Worm (Caenorhabditis elegans) whole organism, L4/young adult: ENCODE results near the gene R03G8.3.
A peak's percentile ranks its signal among the peaks of the same experiment; 100 is the strongest.

Experiments used
- W03F9.2 ChIP-seq: fragments of 150-350 bp; optimal IDR thresholded peaks from 2 replicates; lab custom pipeline; 2014; ENCODE audit warnings: missing biosample characterization, missing genetic modification characterization
- dao-5 ChIP-seq: sonication (generic microtip); optimal IDR thresholded peaks from 2 replicates; lab custom pipeline; 2016; ENCODE audit warnings: missing genotype, missing genetic modification characterization, moderate library complexity, missing compliant biosample characterization
- him-1 ChIP-seq: sonication (generic microtip); optimal IDR thresholded peaks from 2 replicates; lab custom pipeline; 2016; ENCODE audit warnings: missing genotype, missing genetic modification reagents, missing genetic modification characterization, missing compliant biosample characterization

The R03G8.3 gene

ce11 chrX:13088539-13088938, 2.2 kb upstream of the R03G8.3 start:
- no peak for TF ChIP-seq dao-5 (tag; lab: Kevin White, UChicago)

- TF ChIP-seq dao-5 (tag; lab: Kevin White, UChicago) (no peak), him-1 (no peak), W03F9.2 (tag; lab: Kevin White, UChicago) (no peak)
Measured at ce11 chrX:13091199-13091598, 434 bp downstream of the R03G8.3 start.

- TF ChIP-seq dao-5 (tag; lab: Kevin White, UChicago) = no peak
Measured at ce11 chrX:13100410-13100809, 9.6 kb downstream of the R03G8.3 start, which contains the start of gene R03G8.6. TSS of gene R03G8.6 (minus strand) at chrX:13100510.

ce11 chrX:13102838-13103237, 12.1 kb downstream of the R03G8.3 start:
- TF ChIP-seq him-1 = no peak
- no peak for TF ChIP-seq dao-5 (tag; lab: Kevin White, UChicago)
- TF ChIP-seq W03F9.2 (tag; lab: Kevin White, UChicago) = no peak

- TF ChIP-seq him-1 (no peak), W03F9.2 (tag; lab: Kevin White, UChicago) (no peak), dao-5 (tag; lab: Kevin White, UChicago) (no peak)
Measured at ce11 chrX:13104966-13105365, 14.2 kb downstream of the R03G8.3 start, which contains the start of gene F17H10.1. TSS of gene F17H10.1 (plus strand) at chrX:13105241.

- no peak for TF ChIP-seq W03F9.2 (tag; lab: Kevin White, UChicago)
- TF ChIP-seq him-1 = no peak
- no peak for TF ChIP-seq dao-5 (tag; lab: Kevin White, UChicago)
Measured at ce11 chrX:13106177-13106761, 15.5 kb downstream of the R03G8.3 start.

ce11 chrX:13108664-13109063, 17.9 kb downstream of the R03G8.3 start:
- TF ChIP-seq him-1 (no peak), W03F9.2 (tag; lab: Kevin White, UChicago) (no peak), dao-5 (tag; lab: Kevin White, UChicago) (no peak)

ce11 chrX:13110004-13110403, 19.2 kb downstream of the R03G8.3 start:
- TF ChIP-seq W03F9.2 (tag; lab: Kevin White, UChicago) (no peak), dao-5 (tag; lab: Kevin White, UChicago) (no peak), him-1 (no peak)

ce11 chrX:13112664-13113063, 21.9 kb downstream of the R03G8.3 start:
- TF ChIP-seq dao-5 (tag; lab: Kevin White, UChicago) = no peak
- no peak for TF ChIP-seq him-1
- no peak for TF ChIP-seq W03F9.2 (tag; lab: Kevin White, UChicago)

ce11 chrX:13113457-13113856, 22.7 kb downstream of the R03G8.3 start, which contains the start of gene F17H10.2:
TSS of gene F17H10.2 (plus strand) at chrX:13113772.
- no peak for TF ChIP-seq him-1
- TF ChIP-seq W03F9.2 (tag; lab: Kevin White, UChicago) = no peak
- TF ChIP-seq dao-5 (tag; lab: Kevin White, UChicago) = no peak

- TF ChIP-seq him-1 (no peak), dao-5 (tag; lab: Kevin White, UChicago) (no peak), W03F9.2 (tag; lab: Kevin White, UChicago) (no peak)
Measured at ce11 chrX:13115694-13116093, 24.9 kb downstream of the R03G8.3 start.

ce11 chrX:13116380-13116779, 25.6 kb downstream of the R03G8.3 start:
- TF ChIP-seq him-1 (no peak), W03F9.2 (tag; lab: Kevin White, UChicago) (no peak), dao-5 (tag; lab: Kevin White, UChicago) (no peak)

ce11 chrX:13119900-13120299, 29.1 kb downstream of the R03G8.3 start:
- TF ChIP-seq dao-5 (tag; lab: Kevin White, UChicago) (no peak), him-1 (no peak), W03F9.2 (tag; lab: Kevin White, UChicago) (no peak)

- TF ChIP-seq dao-5 (tag; lab: Kevin White, UChicago) = peak; percentile 41
- TF ChIP-seq W03F9.2 (tag; lab: Kevin White, UChicago) = no peak
Measured at ce11 chrX:13121104-13121503, 30.3 kb downstream of the R03G8.3 start.

ce11 chrX:13122191-13122590, 31.4 kb downstream of the R03G8.3 start, which contains the start of gene snx-17:
TSS of gene snx-17 (minus strand) at chrX:13122291.
- TF ChIP-seq him-1 (no peak), dao-5 (tag; lab: Kevin White, UChicago) (no peak), W03F9.2 (tag; lab: Kevin White, UChicago) (no peak)
